Fruit fly (Drosophila melanogaster): ENCODE measurements around the gene CG34447.

dm6 chr2L:2391321-2391720 is 28.5 kb downstream of the CG34447 start, which contains the start of gene CG46448:
- TF ChIP-seq gl (tag; optimal IDR thresholded peaks at IDR 0.05), result no peak
- TF ChIP-seq Pif1B (GFP tag; optimal IDR thresholded peaks at IDR 0.05), result no peak
- TF ChIP-seq D1 (tag; optimal IDR thresholded peaks at IDR 0.05), result no peak
- TF ChIP-seq CG13204 (GFP tag; optimal IDR thresholded peaks at IDR 0.05), result no peak
